Worm (Caenorhabditis elegans): ENCODE measurements around the gene F45E4.6.

DNA sequence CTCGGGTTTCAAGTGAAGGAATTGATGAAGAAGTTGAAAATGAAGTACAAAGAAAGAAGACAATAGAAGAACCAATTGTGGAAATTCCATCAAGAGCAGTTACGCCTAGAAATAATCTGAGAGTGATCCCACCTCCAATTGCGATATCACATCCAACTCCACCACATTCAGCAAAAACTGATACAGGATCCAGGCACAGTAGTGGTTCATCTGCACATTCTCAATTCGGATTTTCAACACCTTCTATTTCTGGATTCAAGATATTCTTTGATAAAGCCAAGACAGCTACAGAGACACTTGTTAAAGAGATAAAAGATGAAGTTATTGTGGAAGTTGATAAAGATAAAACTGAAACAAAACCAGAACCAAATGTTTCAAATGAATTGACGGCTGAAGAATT, 24.2 kb downstream of the F45E4.6 start:
- TF ChIP-seq mdl-1 (tag; optimal IDR thresholded peaks at IDR 0.05) (no peak), alr-1 (tag; optimal IDR thresholded peaks at IDR 0.05; ENCODE audit: borderline replicate concordance) (no peak), nhr-237 (tag; optimal IDR thresholded peaks at IDR 0.05) (no peak), ceh-8 (GFP tag; optimal IDR thresholded peaks at IDR 0.05) (no peak), zag-1 (tag; optimal IDR thresholded peaks at IDR 0.05) (no peak), ceh-88 (GFP tag; IDR thresholded peaks at IDR 0.05) (no peak), dsc-1 (tag; optimal IDR thresholded peaks at IDR 0.05) (no peak), lir-3 (tag; optimal IDR thresholded peaks at IDR 0.05; ENCODE audit: poor library complexity) (no peak)
